Worm (Caenorhabditis elegans): ENCODE measurements around the gene R09D1.13.

Gene R09D1.13

DNA sequence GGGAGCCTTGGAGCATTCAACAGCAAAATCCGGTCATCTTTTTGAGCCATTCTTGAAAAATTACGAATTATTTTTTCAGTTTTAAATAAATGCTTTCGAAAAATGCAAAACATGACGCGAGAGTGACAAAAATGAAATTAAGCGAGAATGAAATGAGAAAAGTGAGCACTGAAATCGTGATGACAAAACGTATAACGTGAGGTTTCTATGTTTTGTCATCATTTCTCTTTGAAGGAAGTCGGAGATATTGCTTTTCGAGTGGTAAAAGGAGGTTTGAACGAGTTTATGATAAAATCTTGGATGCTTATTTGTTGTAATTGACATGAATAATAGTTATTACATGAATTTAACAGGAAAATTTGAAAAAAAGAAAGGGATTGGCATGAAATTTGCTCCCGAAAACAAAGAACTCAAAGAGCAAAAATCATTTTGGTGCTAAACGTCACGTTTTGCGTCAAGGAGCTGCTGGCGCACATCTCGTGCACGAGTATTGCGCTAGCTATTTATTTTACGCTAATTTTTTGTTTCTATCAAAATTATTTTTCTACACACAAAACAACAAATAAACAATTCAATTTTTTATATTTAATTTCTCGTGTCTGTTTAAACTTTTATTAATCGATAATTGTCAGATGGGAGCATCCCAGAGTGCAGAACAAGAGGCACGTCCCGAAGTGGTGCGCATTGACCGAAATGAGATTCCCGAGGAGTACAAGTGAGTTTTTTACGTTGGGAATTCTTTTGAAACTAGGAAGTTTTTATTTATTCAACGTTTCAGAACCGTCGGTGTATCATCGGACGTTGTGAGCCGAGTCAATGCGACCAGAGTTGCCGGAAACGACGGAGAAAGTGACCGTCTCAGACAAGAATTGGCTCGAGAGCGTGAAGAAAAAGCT is 28.6 kb downstream of the R09D1.13 start, which contains the start of the genes gss-1 and chch-3 (continued):
- no peak for TF ChIP-seq ceh-63 (GFP tag; optimal IDR thresholded peaks at IDR 0.05)
- no peak for TF ChIP-seq unc-30 (tag; optimal IDR thresholded peaks at IDR 0.05)
- no peak for TF ChIP-seq ztf-11 (tag; optimal IDR thresholded peaks at IDR 0.05)
- TF ChIP-seq efl-3 (GFP tag; optimal IDR thresholded peaks at IDR 0.05): no peak
- TF ChIP-seq lin-15B (tag; optimal IDR thresholded peaks at IDR 0.05): peak; percentile 48
- TF ChIP-seq nhr-71 (tag; optimal IDR thresholded peaks at IDR 0.05): peak; percentile 80
- TF ChIP-seq mab-9 (GFP tag; IDR thresholded peaks at IDR 0.05): no peak
- TF ChIP-seq sox-4 (tag; optimal IDR thresholded peaks at IDR 0.05): no peak
- TF ChIP-seq pag-3 (tag; optimal IDR thresholded peaks at IDR 0.05; ENCODE audit: borderline replicate concordance, insufficient read depth): no peak
- no peak for TF ChIP-seq zip-4 (GFP tag; optimal IDR thresholded peaks at IDR 0.05)
- no peak for TF ChIP-seq nhr-237 (tag; optimal IDR thresholded peaks at IDR 0.05)
- TF ChIP-seq fkh-4 (tag; optimal IDR thresholded peaks at IDR 0.05; ENCODE audit: borderline replicate concordance): no peak
- TF ChIP-seq nhr-84 (tag; optimal IDR thresholded peaks at IDR 0.05): no peak
- TF ChIP-seq snpc-4 (tag; optimal IDR thresholded peaks at IDR 0.05): peak; percentile 46
- TF ChIP-seq tlp-1 (tag; optimal IDR thresholded peaks at IDR 0.05): no peak
- peak; percentile 71 to 84 for TF ChIP-seq lsy-2 (tag; optimal IDR thresholded peaks at IDR 0.05)
- no peak for TF ChIP-seq hpl-2 (GFP tag; optimal IDR thresholded peaks at IDR 0.05)
- no peak for TF ChIP-seq nhr-76 (tag; optimal IDR thresholded peaks at IDR 0.05)
- TF ChIP-seq unc-86 (tag; optimal IDR thresholded peaks at IDR 0.05): peak; percentile 21
- TF ChIP-seq lin-39 (tag; optimal IDR thresholded peaks at IDR 0.05): peak; percentile 49
- TF ChIP-seq efl-1 (optimal IDR thresholded peaks at IDR 0.05): peak; percentile 68 to 77
- TF ChIP-seq efl-1 (GFP tag; optimal IDR thresholded peaks at IDR 0.05 in 1 of 2): peak; percentile 70 to 96
- TF ChIP-seq C04F5.9 (tag; optimal IDR thresholded peaks at IDR 0.05): peak; percentile 24
- no peak for TF ChIP-seq ceh-90 (tag; optimal IDR thresholded peaks at IDR 0.05)
- TF ChIP-seq xbp-1 (tag; optimal IDR thresholded peaks at IDR 0.05): peak; percentile 65
- peak; percentile 66 for TF ChIP-seq swsn-7 (tag; optimal IDR thresholded peaks at IDR 0.05)
- TF ChIP-seq mep-1 (tag; optimal IDR thresholded peaks at IDR 0.05): peak; percentile 78
- TF ChIP-seq ets-5 (GFP tag; IDR thresholded peaks at IDR 0.05): no peak
- peak; percentile 80 for TF ChIP-seq nhr-85 (tag)
- no peak for TF ChIP-seq pqm-1 (tag; optimal IDR thresholded peaks at IDR 0.05)
- TF ChIP-seq sup-37 (GFP tag; optimal IDR thresholded peaks at IDR 0.05): no peak
- no peak for TF ChIP-seq jun-1 (tag; optimal IDR thresholded peaks at IDR 0.05)
- TF ChIP-seq aly-2 (tag; optimal IDR thresholded peaks at IDR 0.05): peak; percentile 22
- peak; percentile 49; the same call in 1 of the 2 replicates for TF ChIP-seq grh-1 (GFP tag; IDR thresholded peaks at IDR 0.05)
- TF ChIP-seq F16B12.6 (tag; optimal IDR thresholded peaks at IDR 0.05): peak; percentile 58

DNA sequence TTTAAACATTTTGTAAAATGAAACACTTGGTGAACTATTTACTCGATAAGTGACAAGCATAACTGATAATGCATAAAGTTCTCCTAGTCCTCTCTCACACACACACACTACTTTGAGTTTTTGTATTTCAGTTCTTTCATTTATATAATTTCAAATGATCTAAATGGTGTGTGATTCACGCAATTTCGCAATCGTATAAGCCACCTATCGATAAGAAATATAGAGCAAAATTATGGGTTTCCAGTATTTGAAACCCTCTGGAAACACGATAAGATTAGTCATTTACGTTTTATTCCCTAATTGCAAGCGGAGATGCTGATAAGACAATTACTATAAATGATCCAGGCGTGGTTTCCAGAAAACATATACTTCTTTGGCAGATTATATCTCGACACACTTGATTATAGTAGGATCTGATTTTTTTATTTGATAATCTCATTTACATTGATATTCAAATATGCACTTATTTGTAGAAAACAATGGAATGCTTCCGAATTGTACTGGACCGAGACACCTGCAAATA is 33.1 kb downstream of the R09D1.13 start, which contains the start of gene arrd-3:
arrd-3 (plus strand) TSS at position 473 of the 523 bp plus-strand sequence.
- peak; percentile 66 for TF ChIP-seq elt-2 (tag; optimal IDR thresholded peaks at IDR 0.05)
- TF ChIP-seq nhr-85 (tag): no peak
- no peak for TF ChIP-seq ama-1 (optimal IDR thresholded peaks at IDR 0.05)
- TF ChIP-seq mep-1 (tag; optimal IDR thresholded peaks at IDR 0.05): no peak
- peak; percentile 10 for TF ChIP-seq tlp-1 (tag; optimal IDR thresholded peaks at IDR 0.05)

ce11 chrII:9411497-9411896 is 33.8 kb downstream of the R09D1.13 start, which contains the start of gene M176.9:
Gene M176.9 (minus strand): TSS chrII:9411597.
- TF ChIP-seq fkh-8 (tag; optimal IDR thresholded peaks at IDR 0.05) (no peak), snu-23 (GFP tag; optimal IDR thresholded peaks at IDR 0.05) (no peak), nhr-19 (GFP tag; conservative IDR thresholded peaks at IDR 0.05) (no peak), nhr-11 (tag; optimal IDR thresholded peaks at IDR 0.05) (no peak)

Data from whole organism, L1 larva.